Fruit fly (Drosophila melanogaster): ENCODE measurements around the gene Cmpk.

Gene Cmpk

dm6 chr3R:26104302-26105140 lies 49.3 kb upstream of the Cmpk start (continued):
- TF ChIP-seq CG9609 (GFP tag; optimal IDR thresholded peaks at IDR 0.05) (no peak), CG32772 (GFP tag; IDR thresholded peaks at IDR 0.05) (no peak), sc (optimal IDR thresholded peaks at IDR 0.05) (no peak), sc (GFP tag; optimal IDR thresholded peaks at IDR 0.05) (no peak), HLH4C (GFP tag; IDR thresholded peaks at IDR 0.05; ENCODE audit: partially characterized antibody) (no peak), Doc3 (GFP tag; IDR thresholded peaks at IDR 0.05; ENCODE audit: partially characterized antibody) (no peak), CG9727 (GFP tag; optimal IDR thresholded peaks at IDR 0.05) (peak; percentile 40), wek (GFP tag; optimal IDR thresholded peaks at IDR 0.05) (no peak), CG1233 (GFP tag; optimal IDR thresholded peaks at IDR 0.05) (peak; percentile 28), CG7271 (tag; optimal IDR thresholded peaks at IDR 0.05) (no peak), CG9932 (GFP tag; IDR thresholded peaks at IDR 0.05) (peak; percentile 43; the same call in 1 of the 2 replicates), Deaf1 (tag; optimal IDR thresholded peaks at IDR 0.05) (peak; percentile 44), pfk (GFP tag; optimal IDR thresholded peaks at IDR 0.05) (no peak), ara (GFP tag; IDR thresholded peaks at IDR 0.05) (no peak), CG31441 (GFP tag; IDR thresholded peaks at IDR 0.05) (no peak), fd96Cb (tag; optimal IDR thresholded peaks at IDR 0.05) (no peak), sug (tag; optimal IDR thresholded peaks at IDR 0.05) (no peak), Spps (tag; optimal IDR thresholded peaks at IDR 0.05) (no peak), her (GFP tag; optimal IDR thresholded peaks at IDR 0.05) (no peak), Jarid2 (GFP tag; optimal IDR thresholded peaks at IDR 0.05) (no peak), CG12942 (GFP tag; optimal IDR thresholded peaks at IDR 0.05) (no peak), CG34422 (GFP tag; IDR thresholded peaks at IDR 0.05) (0 out of 3 replicates have a peak, but pooled peaks have one; percentile 7), Asciz (GFP tag; optimal IDR thresholded peaks at IDR 0.05) (no peak), CG10147 (GFP tag; optimal IDR thresholded peaks at IDR 0.05) (peak; percentile 28), CG12155 (GFP tag; optimal IDR thresholded peaks at IDR 0.05) (peak; percentile 28), vvl (GFP tag; IDR thresholded peaks at IDR 0.05) (no peak), grau (tag; optimal IDR thresholded peaks at IDR 0.05) (peak; percentile 64), wor (GFP tag; IDR thresholded peaks at IDR 0.05) (no peak), Ravus (GFP tag; IDR thresholded peaks at IDR 0.05) (no peak), bigmax (GFP tag; optimal IDR thresholded peaks at IDR 0.05) (no peak), pb (GFP tag; optimal IDR thresholded peaks at IDR 0.05) (no peak), Hand (GFP tag; optimal IDR thresholded peaks at IDR 0.05) (no peak), Elba2 (GFP tag; optimal IDR thresholded peaks at IDR 0.05) (no peak), slp2 (GFP tag; optimal IDR thresholded peaks at IDR 0.05) (no peak), CG16813 (GFP tag; IDR thresholded peaks at IDR 0.05; ENCODE audit: partially characterized antibody) (no peak), Antp (GFP tag; optimal IDR thresholded peaks at IDR 0.05) (no peak), CG4854 (GFP tag; optimal IDR thresholded peaks at IDR 0.05) (no peak), eyg (GFP tag; optimal IDR thresholded peaks at IDR 0.05) (no peak), tll (GFP tag; optimal IDR thresholded peaks at IDR 0.05) (no peak), CG11456 (GFP tag; IDR thresholded peaks at IDR 0.05) (no peak), CG4617 (GFP tag; optimal IDR thresholded peaks at IDR 0.05; ENCODE audit: borderline replicate concordance) (no peak), Pdp1 (GFP tag; optimal IDR thresholded peaks at IDR 0.05) (no peak), Dip2 (GFP tag; IDR thresholded peaks at IDR 0.05) (no peak), NK7.1 (GFP tag; optimal IDR thresholded peaks at IDR 0.05) (no peak), bbx (GFP tag; IDR thresholded peaks at IDR 0.05; ENCODE audit: partially characterized antibody) (no peak), cwo (GFP tag; optimal IDR thresholded peaks at IDR 0.05) (no peak), vnd (GFP tag; IDR thresholded peaks at IDR 0.05; ENCODE audit: partially characterized antibody) (no peak), CG11560 (tag; IDR thresholded peaks at IDR 0.05) (no peak), CG17361 (GFP tag; IDR thresholded peaks at IDR 0.05) (no peak)

Measured in whole organism, embryonic.